Worm (Caenorhabditis elegans) whole organism, young adult: ENCODE measurements around the gene F43E12.1.

Source experiments
- C06A6.2 ChIP-seq: fragments of 200-800 bp; sonication (Bioruptor generic); conservative IDR thresholded peaks from 2 replicates; pipeline ENCODE4 v1.3.6; 2022; ENCODE audit warnings: missing genetic modification characterization, missing compliant biosample characterization
- F22D6.2 ChIP-seq: sonication (generic microtip); optimal IDR thresholded peaks from 2 replicates; lab custom pipeline; 2016; ENCODE audit warnings: mild to moderate bottlenecking, missing genetic modification characterization, missing compliant biosample characterization
- F52B5.7 ChIP-seq: sonication (generic microtip); optimal IDR thresholded peaks from 2 replicates; lab custom pipeline; 2016; ENCODE audit warnings: mild to moderate bottlenecking, missing genetic modification characterization, missing compliant biosample characterization
- F57C9.4 ChIP-seq: sonication (generic microtip); optimal IDR thresholded peaks from 2 replicates; lab custom pipeline; 2017; ENCODE audit warnings: mild to moderate bottlenecking, missing genetic modification characterization, missing compliant biosample characterization
- Y56A3A.18 ChIP-seq: fragments of 200-800 bp; sonication (Bioruptor generic); IDR thresholded peaks from 2 replicates; pipeline ENCODE4 v1.3.6; 2022; ENCODE audit warnings: missing genetic modification reagents, missing genetic modification characterization, missing compliant biosample characterization
- akir-1 ChIP-seq: fragments of 200-800 bp; sonication (Bioruptor generic); optimal IDR thresholded peaks from 2 replicates; lab custom pipeline; 2018; ENCODE audit warnings: mild to moderate bottlenecking, missing genetic modification characterization, moderate library complexity, missing compliant biosample characterization
- aptf-2 ChIP-seq: fragments of 200-800 bp; sonication (Bioruptor generic); conservative IDR thresholded peaks from 2 replicates; pipeline ENCODE4 v1.3.6; 2022; ENCODE audit warnings: missing genetic modification reagents, missing genetic modification characterization, missing compliant biosample characterization
- attf-6 ChIP-seq: fragments of 200-800 bp; sonication (Bioruptor generic); IDR thresholded peaks from 2 replicates; pipeline ENCODE4 v1.3.6; 2022; ENCODE audit warnings: missing genetic modification reagents, missing genetic modification characterization, missing compliant biosample characterization
- cebp-1 ChIP-seq, 2 experiments: fragments of 200-800 bp in 1 of 2; sonication (Bioruptor generic) in 1 of 2; sonication (generic microtip) in 1 of 2; IDR thresholded peaks in 1 of 2; optimal IDR thresholded peaks in 1 of 2; 2 replicates each; pipeline versions ENCODE4 v1.3.6 to Lab custom; 2017 to 2022; ENCODE audit warnings: missing compliant biosample characterization in 2 of 2, missing genetic modification characterization in 2 of 2, mild to moderate bottlenecking in 1 of 2, missing genetic modification reagents in 1 of 2, moderate library complexity in 1 of 2
- dpff-1 ChIP-seq: sonication (generic microtip); optimal IDR thresholded peaks from 2 replicates; lab custom pipeline; 2017; ENCODE audit warnings: mild to moderate bottlenecking, missing genetic modification characterization, missing compliant biosample characterization
- fkh-3 ChIP-seq: sonication (generic microtip); optimal IDR thresholded peaks from 2 replicates; lab custom pipeline; 2016; ENCODE audit warnings: mild to moderate bottlenecking, missing genetic modification characterization, missing compliant biosample characterization
- hlh-26 ChIP-seq: fragments of 200-800 bp; sonication (Bioruptor generic); conservative IDR thresholded peaks from 2 replicates; pipeline ENCODE4 v1.3.6; 2022; ENCODE audit warnings: missing genetic modification reagents, missing genetic modification characterization, missing compliant biosample characterization
- hmg-1.2 ChIP-seq: fragments of 200-800 bp; sonication (Bioruptor generic); IDR thresholded peaks from 2 replicates; pipeline ENCODE4 v1.3.6; 2022; ENCODE audit warnings: missing genetic modification reagents, missing genetic modification characterization, missing compliant biosample characterization
- hrde-1 ChIP-seq: sonication (generic microtip); optimal IDR thresholded peaks from 2 replicates; lab custom pipeline; 2016; ENCODE audit warnings: missing genetic modification characterization, mild to moderate bottlenecking, missing compliant biosample characterization, moderate library complexity, missing genotype, missing genetic modification reagents, borderline replicate concordance
- hsf-1 ChIP-seq: fragments of 200-800 bp; sonication (Bioruptor generic); IDR thresholded peaks from 2 replicates; pipeline ENCODE4 v1.3.6; 2022; ENCODE audit warnings: missing genetic modification reagents, missing genetic modification characterization, missing compliant biosample characterization
- lsy-27 ChIP-seq: sonication (generic microtip); optimal IDR thresholded peaks from 2 replicates; lab custom pipeline; 2017; ENCODE audit warnings: missing genetic modification characterization, mild to moderate bottlenecking, missing compliant biosample characterization, antibody characterized with exemption, missing genotype, borderline replicate concordance; ENCODE audit not compliant: insufficient read depth
- madf-8 ChIP-seq: fragments of 200-800 bp; sonication (Bioruptor generic); conservative IDR thresholded peaks from 2 replicates; pipeline ENCODE4 v1.3.6; 2022; ENCODE audit warnings: missing genetic modification reagents, missing genetic modification characterization, missing compliant biosample characterization
- mes-4 ChIP-seq: sonication (generic microtip); optimal IDR thresholded peaks from 2 replicates; lab custom pipeline; 2016; ENCODE audit warnings: missing genotype, missing genetic modification characterization, missing compliant biosample characterization
- nfya-2 ChIP-seq: fragments of 200-800 bp; sonication (Bioruptor generic); IDR thresholded peaks from 2 replicates; pipeline ENCODE4 v1.3.6; 2022; ENCODE audit warnings: missing genetic modification reagents, missing genetic modification characterization, missing compliant biosample characterization
- nhr-80 ChIP-seq: sonication (generic microtip); optimal IDR thresholded peaks from 2 replicates; lab custom pipeline; 2016; ENCODE audit warnings: missing genetic modification characterization, missing compliant biosample characterization
- nhr-90 ChIP-seq: sonication (generic microtip); optimal IDR thresholded peaks from 2 replicates; lab custom pipeline; 2016; ENCODE audit warnings: missing genotype, mild to moderate bottlenecking, missing genetic modification characterization, missing compliant biosample characterization
- pha-4 ChIP-seq: fragments of 150-350 bp; sonication (generic microtip); optimal IDR thresholded peaks from 2 replicates; lab custom pipeline; 2014; ENCODE audit warnings: missing biosample characterization, missing genetic modification reagents, missing genetic modification characterization
- rpc-1 ChIP-seq, 2 experiments: fragments of 150-350 bp in 1 of 2; sonication (generic microtip) in 1 of 2; optimal IDR thresholded peaks; 2 replicates each; lab custom pipeline; 2014 to 2018; ENCODE audit warnings: missing biosample characterization in 1 of 2, missing genetic modification characterization in 1 of 2, missing genetic modification reagents in 1 of 2, missing genotype in 1 of 2
- sea-2 ChIP-seq: fragments of 200-800 bp; sonication (Bioruptor generic); IDR thresholded peaks from 2 replicates; pipeline ENCODE4 v1.3.6; 2022; ENCODE audit warnings: missing genetic modification characterization, missing compliant biosample characterization
- snpc-1.3 ChIP-seq: sonication (generic microtip); optimal IDR thresholded peaks from 2 replicates; lab custom pipeline; 2017; ENCODE audit warnings: missing genetic modification characterization, mild to moderate bottlenecking, missing compliant biosample characterization, antibody characterized with exemption, moderate library complexity, missing genotype, missing genetic modification reagents; ENCODE audit not compliant: insufficient read depth
- sptf-2 ChIP-seq: fragments of 200-800 bp; sonication (Bioruptor generic); optimal IDR thresholded peaks from 2 replicates; lab custom pipeline; 2018; ENCODE audit warnings: mild to moderate bottlenecking, missing genetic modification characterization, missing compliant biosample characterization
- tlf-1 ChIP-seq: fragments of 200-800 bp; sonication (Bioruptor generic); optimal IDR thresholded peaks from 2 replicates; lab custom pipeline; 2018; ENCODE audit warnings: mild to moderate bottlenecking, missing genetic modification characterization, missing compliant biosample characterization
- zim-3 ChIP-seq: sonication (generic microtip); optimal IDR thresholded peaks from 2 replicates; lab custom pipeline; 2017; ENCODE audit warnings: mild to moderate bottlenecking, missing genetic modification characterization, moderate library complexity, missing compliant biosample characterization
- ztf-25 ChIP-seq: fragments of 200-800 bp; sonication (Bioruptor generic); IDR thresholded peaks from 2 replicates; pipeline ENCODE4 v1.3.6; 2022; ENCODE audit warnings: missing genetic modification reagents, missing genetic modification characterization, missing compliant biosample characterization
- ztf-28 ChIP-seq: fragments of 200-800 bp; sonication (Bioruptor generic); IDR thresholded peaks from 2 replicates; pipeline ENCODE4 v1.3.6; 2022; ENCODE audit warnings: missing genetic modification reagents, missing genetic modification characterization, missing compliant biosample characterization

Gene F43E12.1

DNA sequence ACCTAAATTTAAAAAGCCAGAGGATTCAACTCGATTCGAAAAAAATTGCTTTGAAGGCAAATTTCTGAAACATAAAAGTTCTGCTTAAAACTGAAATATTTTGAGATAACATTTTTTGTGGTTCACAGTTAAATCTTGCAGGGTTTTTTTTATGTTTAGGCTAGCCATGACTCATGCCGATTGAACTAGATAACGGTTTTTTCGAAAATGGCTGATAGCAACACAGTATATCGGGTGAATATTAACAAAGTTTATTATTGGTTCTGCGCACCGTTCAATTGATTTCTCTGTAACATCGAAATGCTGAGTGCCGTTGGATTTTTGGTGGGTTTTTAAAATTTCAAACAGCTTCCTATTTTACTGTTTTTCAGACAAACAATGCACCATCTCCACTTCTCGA lies at the start of gene F43E12.1:
Gene F43E12.1 (plus strand): TSS at position 301 of the 400 bp plus-strand sequence.
- TF ChIP-seq akir-1 (GFP tag; lab: Kevin White, UChicago) (no peak), pha-4 (tag; lab: Kevin White, UChicago) (no peak), F52B5.7 (tag; lab: Kevin White, UChicago) (no peak), hmg-1.2 (GFP tag; lab: Robert Waterston, UW) (no peak), nfya-2 (GFP tag; lab: Robert Waterston, UW) (no peak), Y56A3A.18 (GFP tag; lab: Robert Waterston, UW) (no peak), hsf-1 (GFP tag; lab: Robert Waterston, UW) (no peak), lsy-27 (tag; lab: Kevin White, UChicago) (no peak), attf-6 (no peak)
- TF ChIP-seq, all 124 proteins: peak for 0

DNA sequence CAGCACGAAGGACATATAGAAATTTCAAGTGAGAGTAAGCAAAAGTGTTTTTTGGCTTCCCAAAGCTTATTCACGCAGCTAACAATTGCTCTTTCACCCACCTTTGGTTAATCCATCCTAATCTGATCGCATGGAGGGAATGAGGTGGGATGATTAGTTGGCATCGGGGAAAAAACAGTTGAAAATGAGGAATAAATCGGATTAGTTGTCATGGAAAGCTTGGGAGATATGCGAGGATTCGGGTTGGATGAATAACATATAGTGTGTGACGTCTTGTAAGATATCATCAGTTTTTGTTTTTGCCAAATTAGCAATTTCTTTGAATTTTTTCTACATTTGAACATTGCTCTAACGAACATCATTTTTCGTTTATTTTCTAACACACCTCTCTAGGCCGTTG lies 48.8 kb upstream of the F43E12.1 start:
- TF ChIP-seq hlh-26 (GFP tag; lab: Robert Waterston, UW) (no peak), zim-3 (tag; lab: Kevin White, UChicago) (no peak), rpc-1 (optimal IDR thresholded peaks at IDR 0.05; lab: Kevin White, UChicago) (no peak), rpc-1 (tag; optimal IDR thresholded peaks at IDR 0.05; lab: Kevin White, UChicago) (no peak), fkh-3 (tag; lab: Kevin White, UChicago) (no peak), hrde-1 (tag; lab: Kevin White, UChicago) (no peak), aptf-2 (no peak), nhr-90 (tag; lab: Kevin White, UChicago) (no peak), F22D6.2 (tag; lab: Kevin White, UChicago) (no peak)

DNA sequence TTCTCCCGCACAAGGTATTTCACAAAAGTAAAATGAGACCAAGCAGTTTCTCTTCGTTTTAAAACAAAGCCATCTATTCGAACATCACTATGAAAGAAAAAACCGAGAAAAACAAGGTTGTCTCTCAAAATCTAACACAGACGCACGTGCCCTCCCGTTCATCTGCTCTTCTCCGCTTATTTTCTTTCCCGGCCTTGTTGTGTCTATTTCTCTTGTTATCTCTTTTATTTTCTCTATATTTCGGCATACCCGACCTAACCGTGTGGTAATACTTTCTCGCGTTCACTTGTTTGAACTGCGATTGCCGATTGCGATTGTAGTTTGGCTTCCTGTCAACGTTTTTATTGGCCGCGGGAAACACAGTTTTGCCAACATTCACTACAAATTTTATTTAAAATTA lies 48.0 kb upstream of the F43E12.1 start:
- no peak for TF ChIP-seq snpc-1.3 (tag; lab: Kevin White, UChicago)
- peak; percentile 25 for TF ChIP-seq nhr-80
- TF ChIP-seq sea-2 (GFP tag; lab: Robert Waterston, UW): no peak
- peak; percentile 48; the same call in 1 of the 2 replicates for TF ChIP-seq hmg-1.2 (GFP tag; lab: Robert Waterston, UW)
- no peak for TF ChIP-seq cebp-1 (GFP tag; IDR thresholded peaks at IDR 0.05; lab: Robert Waterston, UW)
- peak; percentile 27 for TF ChIP-seq cebp-1 (tag; optimal IDR thresholded peaks at IDR 0.05; lab: Kevin White, UChicago)
- TF ChIP-seq sptf-2 (GFP tag; lab: Kevin White, UChicago): no peak

DNA sequence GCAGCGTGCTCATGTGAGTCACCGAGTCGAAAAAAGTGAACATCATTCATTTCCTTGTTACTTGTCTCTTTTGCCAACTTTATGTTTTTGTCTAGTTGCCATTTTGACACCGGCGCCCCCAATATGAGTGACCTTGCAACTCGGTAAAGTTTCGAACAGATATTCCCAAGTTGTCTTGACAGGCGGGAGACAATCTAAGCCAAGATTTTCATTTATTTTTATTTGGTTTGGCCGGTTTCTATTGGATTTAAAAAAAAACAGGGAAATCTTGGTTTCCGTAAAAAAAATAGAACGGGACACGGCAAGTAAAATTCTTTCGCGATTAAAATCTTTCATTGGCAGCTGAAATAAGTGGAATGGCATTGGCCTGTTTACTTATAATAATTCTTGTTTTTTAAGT lies 46.2 kb upstream of the F43E12.1 start:
- no peak for TF ChIP-seq dpff-1 (tag; lab: Kevin White, UChicago)
- TF ChIP-seq F57C9.4 (tag; lab: Kevin White, UChicago): no peak
- TF ChIP-seq C06A6.2: no peak
- TF ChIP-seq nhr-80: no peak
- TF ChIP-seq hsf-1 (GFP tag; lab: Robert Waterston, UW): no peak
- no peak for TF ChIP-seq ztf-25
- TF ChIP-seq tlf-1 (GFP tag; lab: Kevin White, UChicago): no peak
- TF ChIP-seq madf-8: no peak
- no peak for TF ChIP-seq ztf-28 (GFP tag; lab: Robert Waterston, UW)
- TF ChIP-seq mes-4 (tag; lab: Kevin White, UChicago): no peak

DNA sequence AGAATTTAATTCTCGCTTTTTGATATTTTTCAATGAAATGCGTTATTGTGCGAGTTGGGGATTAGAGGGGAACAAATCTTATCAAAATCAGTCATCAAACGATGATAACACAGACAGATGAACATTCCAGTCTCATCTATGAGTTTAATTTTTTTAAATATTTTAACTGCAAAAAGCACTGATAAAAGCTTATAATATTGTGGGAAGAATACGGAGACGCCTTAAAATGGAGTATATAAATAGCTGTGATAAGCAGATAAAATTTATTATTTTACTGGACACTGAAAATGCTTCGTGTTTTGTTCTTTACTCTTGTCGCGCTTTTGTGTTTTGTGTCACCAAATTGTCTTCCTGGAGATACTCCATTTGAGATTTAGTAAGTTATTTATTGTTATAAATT lies 37.8 kb upstream of the F43E12.1 start, which contains the start of gene clec-86:
Gene clec-86 (plus strand): TSS at position 262 of the 400 bp plus-strand sequence.
- TF ChIP-seq hlh-26 (GFP tag; lab: Robert Waterston, UW) (no peak), nhr-80 (peak; percentile 18)
- TF ChIP-seq, all 124 proteins: peak for 1
